Fruit fly (Drosophila melanogaster) whole organism, prepupa: ENCODE data around the gene CG4020.

Experiments
- CG1621 ChIP-seq: fragments of 200-800 bp; sonication (Bioruptor generic); optimal IDR thresholded peaks from 3 replicates; lab custom pipeline; 2018; ENCODE audit warnings: missing biosample characterization, mild to moderate bottlenecking, missing genetic modification characterization
- CG6792 ChIP-seq: fragments of 200-800 bp; sonication (Bioruptor generic); optimal IDR thresholded peaks from 3 replicates; lab custom pipeline; 2016; ENCODE audit warnings: missing biosample characterization, missing genetic modification characterization
- CG7368 ChIP-seq: fragments of 200-800 bp; sonication (Bioruptor generic); optimal IDR thresholded peaks from 3 replicates; lab custom pipeline; 2016; ENCODE audit warnings: missing biosample characterization, missing genetic modification characterization
- Eip75B ChIP-seq: fragments of 200-800 bp; sonication (Bioruptor generic); optimal IDR thresholded peaks from 3 replicates; lab custom pipeline; 2016; ENCODE audit warnings: missing biosample characterization, missing genetic modification characterization
- Eip78C ChIP-seq: fragments of 200-800 bp; sonication (Bioruptor generic); peaks from one replicate; lab custom pipeline; 2016; ENCODE audit warnings: missing biosample characterization, missing genetic modification characterization
- Smox ChIP-seq: fragments of 200-800 bp; sonication (Bioruptor generic); optimal IDR thresholded peaks from 3 replicates; lab custom pipeline; 2016; ENCODE audit warnings: missing biosample characterization, missing genetic modification characterization
- topi ChIP-seq: fragments of 200-800 bp; sonication (Bioruptor generic); optimal IDR thresholded peaks from 3 replicates; lab custom pipeline; 2016; ENCODE audit warnings: missing biosample characterization, missing genetic modification characterization

DNA sequence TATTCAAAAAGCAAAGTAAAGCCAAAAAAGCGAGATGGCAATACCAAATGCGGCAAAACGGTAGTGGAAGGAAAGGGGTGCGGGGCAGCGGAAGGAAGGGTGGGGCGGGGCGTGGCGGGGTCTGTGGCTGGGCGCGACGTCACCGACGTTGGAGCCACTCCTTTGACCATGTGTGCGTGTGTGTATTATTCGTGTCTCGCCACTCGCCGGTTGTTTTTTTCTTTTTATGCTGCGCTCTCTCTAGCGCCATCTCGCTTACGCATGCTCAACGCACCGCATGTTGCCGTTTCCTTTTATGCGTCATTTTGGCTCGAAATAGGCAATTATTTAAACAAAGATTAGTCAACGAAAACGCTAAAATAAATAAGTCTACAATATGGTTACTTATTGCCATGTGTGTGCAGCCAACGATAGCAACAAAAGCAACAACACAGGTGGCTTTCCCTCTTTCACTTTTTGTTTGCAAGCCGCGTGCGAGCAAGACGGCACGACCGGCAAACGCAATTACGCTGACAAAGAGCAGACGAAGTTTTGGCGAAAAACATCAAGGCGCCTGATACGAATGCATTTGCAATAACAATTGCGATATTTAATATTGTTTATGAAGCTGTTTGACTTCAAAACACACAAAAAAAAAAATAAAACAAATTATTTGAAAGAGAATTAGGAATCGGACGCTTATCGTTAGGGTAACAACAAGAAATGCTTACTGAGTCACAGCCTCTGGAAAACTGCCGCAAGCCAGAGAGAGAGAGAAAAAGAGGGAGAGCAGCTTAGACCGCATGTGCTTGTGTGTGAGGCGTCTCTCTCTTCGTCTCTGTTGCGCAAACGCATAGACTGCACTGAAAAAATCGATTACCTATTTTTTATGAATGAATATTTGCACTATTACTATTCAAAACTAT, 6.1 kb upstream of the CG4020 start:
- peak; percentile 23 for TF ChIP-seq CG1621
- no peak for TF ChIP-seq Eip78C (GFP tag; lab: Kevin White, UChicago)
- TF ChIP-seq Eip75B = no peak
- TF ChIP-seq CG6792 = no peak
- no peak for TF ChIP-seq Smox (GFP tag; lab: Kevin White, UChicago)
- no peak for TF ChIP-seq topi (GFP tag; lab: Kevin White, UChicago)
- no peak for TF ChIP-seq CG7368
